Fruit fly (Drosophila melanogaster): Measurements from ENCODE around the gene tkv.

The tkv gene

DNA sequence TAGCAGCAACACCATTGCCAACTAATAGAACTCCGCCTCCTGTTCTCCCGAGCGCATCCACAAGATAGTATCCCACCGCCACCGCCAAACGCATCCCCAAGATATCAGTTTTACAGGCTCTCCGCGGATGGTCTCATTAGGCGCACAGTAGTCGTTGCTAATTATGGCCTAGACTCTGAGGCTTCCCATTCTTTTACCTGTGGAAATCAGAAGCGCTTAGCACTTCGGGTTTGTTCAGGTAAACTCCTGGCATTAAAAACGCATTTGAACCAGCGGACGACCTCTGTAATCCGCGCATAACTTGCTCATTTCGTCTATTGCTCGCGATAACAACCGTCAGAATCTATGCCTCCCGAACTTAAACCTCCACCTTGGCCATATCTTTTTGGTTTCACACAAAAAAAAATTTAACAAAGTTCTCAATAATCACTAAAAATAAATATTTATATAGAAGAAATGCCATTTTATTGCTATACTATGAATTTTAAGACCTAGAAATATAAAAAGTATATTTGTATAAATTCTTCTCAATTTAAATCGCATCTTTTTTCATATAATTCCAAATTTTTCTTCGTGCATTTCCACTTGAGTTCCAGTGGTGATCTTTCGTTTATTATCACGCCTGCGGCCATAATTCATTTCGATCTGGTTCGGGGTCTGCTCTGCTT, 33.2 kb downstream of the tkv start (continued):
- TF ChIP-seq CG17912 (GFP tag; optimal IDR thresholded peaks at IDR 0.05) (no peak), Hr78 (GFP tag; optimal IDR thresholded peaks at IDR 0.05) (peak in 1 of 2 experiments; percentile 73), CG32772 (GFP tag; IDR thresholded peaks at IDR 0.05) (peak; percentile 70), fu2 (GFP tag; optimal IDR thresholded peaks at IDR 0.05) (no peak), CG3065 (GFP tag; optimal IDR thresholded peaks at IDR 0.05) (no peak), h (optimal IDR thresholded peaks at IDR 0.05) (no peak), Nf-YA (GFP tag; IDR thresholded peaks at IDR 0.05) (no peak), otp (GFP tag; IDR thresholded peaks at IDR 0.05) (no peak), aop (GFP tag; IDR thresholded peaks at IDR 0.05) (no peak), CG14441 (GFP tag; IDR thresholded peaks at IDR 0.05) (no peak), so (GFP tag; IDR thresholded peaks at IDR 0.05) (no peak), CG4328 (GFP tag; optimal IDR thresholded peaks at IDR 0.05) (no peak), ham (GFP tag; IDR thresholded peaks at IDR 0.05) (no peak), btn (GFP tag; optimal IDR thresholded peaks at IDR 0.05) (no peak), CG14050 (GFP tag; IDR thresholded peaks at IDR 0.05) (no peak), CG7839 (tag; optimal IDR thresholded peaks at IDR 0.05) (peak; percentile 66), CG7987 (GFP tag; optimal IDR thresholded peaks at IDR 0.05) (no peak), CG9932 (GFP tag; IDR thresholded peaks at IDR 0.05) (no peak), CG10543 (GFP tag; optimal IDR thresholded peaks at IDR 0.05) (no peak), sens-2 (GFP tag; IDR thresholded peaks at IDR 0.05) (no peak), CG2889 (GFP tag; IDR thresholded peaks at IDR 0.05) (no peak), ssp (GFP tag; IDR thresholded peaks at IDR 0.05) (0 out of 2 replicates have a peak, but pooled peaks have one; percentile 30), bab2 (GFP tag; optimal IDR thresholded peaks at IDR 0.05) (no peak), trh (GFP tag; optimal IDR thresholded peaks at IDR 0.05) (no peak), Lpt (GFP tag; optimal IDR thresholded peaks at IDR 0.05) (no peak), CG4404 (GFP tag; IDR thresholded peaks at IDR 0.05) (peak; percentile 43; the same call in 1 of the 2 replicates), nom (GFP tag; optimal IDR thresholded peaks at IDR 0.05) (no peak), Mad (GFP tag; optimal IDR thresholded peaks at IDR 0.05) (no peak), dpn (GFP tag; optimal IDR thresholded peaks at IDR 0.05) (peak in 1 of 2 experiments; percentile 42), CG9437 (GFP tag; optimal IDR thresholded peaks at IDR 0.05) (peak; percentile 35), vvl (GFP tag; IDR thresholded peaks at IDR 0.05) (peak; percentile 81), CG2678 (tag; optimal IDR thresholded peaks at IDR 0.05) (peak; percentile 76), Elba2 (GFP tag; optimal IDR thresholded peaks at IDR 0.05) (no peak), gcm (GFP tag; optimal IDR thresholded peaks at IDR 0.05) (peak; percentile 87), CG18599 (GFP tag; optimal IDR thresholded peaks at IDR 0.05) (peak; percentile 22), CG11504 (tag; optimal IDR thresholded peaks at IDR 0.05) (peak; percentile 71), Ptx1 (GFP tag; IDR thresholded peaks at IDR 0.05) (peak; percentile 67), D19A (tag; optimal IDR thresholded peaks at IDR 0.05) (peak; percentile 79), ato (GFP tag; IDR thresholded peaks at IDR 0.05; ENCODE audit: partially characterized antibody) (no peak), gem (tag; optimal IDR thresholded peaks at IDR 0.05) (peak; percentile 92), CG9797 (GFP tag; optimal IDR thresholded peaks at IDR 0.05) (no peak), Fer1 (GFP tag; optimal IDR thresholded peaks at IDR 0.05) (no peak), run (tag; optimal IDR thresholded peaks at IDR 0.05) (peak; percentile 13), CG10565 (GFP tag; optimal IDR thresholded peaks at IDR 0.05) (no peak), ken (GFP tag; IDR thresholded peaks at IDR 0.05) (no peak), NFAT (GFP tag; IDR thresholded peaks at IDR 0.05) (0 out of 2 replicates have a peak, but pooled peaks have one; percentile 15), CG18764 (GFP tag; optimal IDR thresholded peaks at IDR 0.05) (no peak), mld (GFP tag; IDR thresholded peaks at IDR 0.05; ENCODE audit: partially characterized antibody) (no peak), CG12769 (tag; optimal IDR thresholded peaks at IDR 0.05) (no peak), Dip2 (GFP tag; IDR thresholded peaks at IDR 0.05) (no peak), Ets97D (GFP tag; optimal IDR thresholded peaks at IDR 0.05) (no peak)
